Worm (Caenorhabditis elegans) whole organism, L3 larva: Measurements from ENCODE around the gene far-4.

Experiments
- nhr-237 ChIP-seq: fragments of 150-350 bp; optimal IDR thresholded peaks from 2 replicates; lab custom pipeline; 2014; ENCODE audit warnings: missing biosample characterization, missing genetic modification characterization
- ztf-11 ChIP-seq: fragments of 150-350 bp; optimal IDR thresholded peaks from 2 replicates; lab custom pipeline; 2014; ENCODE audit warnings: missing biosample characterization, missing genetic modification characterization

DNA sequence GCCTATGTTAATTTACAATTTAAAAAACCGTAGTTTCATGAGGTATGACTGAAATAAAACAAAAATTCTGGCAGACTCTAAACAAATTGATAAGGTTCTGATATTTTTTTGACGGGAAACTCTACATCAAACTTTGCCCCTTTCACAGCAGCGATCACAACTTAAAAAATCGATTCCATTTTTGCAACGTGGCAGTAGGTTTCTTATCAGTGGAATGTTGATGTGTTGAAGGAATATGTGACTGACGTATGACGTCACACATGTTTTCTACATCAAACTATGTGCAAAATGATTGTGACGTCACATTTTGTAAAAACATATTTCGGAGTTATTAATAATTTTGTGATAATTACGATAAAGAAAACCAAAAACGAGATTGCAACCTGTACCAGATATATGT lies 12.4 kb upstream of the far-4 start:
- TF ChIP-seq ztf-11 (tag; lab: Kevin White, UChicago) (no peak), nhr-237 (tag; lab: Kevin White, UChicago) (no peak)
